Worm (Caenorhabditis elegans): ENCODE results near the gene C45G9.14.

DNA sequence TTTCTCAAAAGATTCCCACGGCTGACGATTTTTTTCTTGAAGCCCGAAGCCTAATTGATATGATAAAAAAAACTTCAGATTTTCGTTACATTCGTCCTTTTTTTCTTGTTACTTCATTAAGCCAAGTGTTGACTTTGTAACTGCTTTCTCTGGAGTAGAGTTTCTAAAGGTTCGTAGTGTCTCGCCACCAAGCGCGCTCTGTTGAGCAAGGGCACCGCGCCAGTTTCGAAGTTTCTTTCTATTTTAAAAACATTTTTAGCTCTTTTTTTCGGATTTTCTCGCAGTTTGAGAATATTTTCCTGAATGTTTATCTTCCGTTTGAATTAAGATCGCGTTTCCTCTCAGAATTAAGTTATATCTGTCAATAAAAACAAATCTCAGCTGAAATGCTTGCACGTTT lies 31.8 kb downstream of the C45G9.14 start:
- no peak for TF ChIP-seq aly-2 (tag; optimal IDR thresholded peaks at IDR 0.05)
- TF ChIP-seq egl-27 (tag; optimal IDR thresholded peaks at IDR 0.05), result no peak
- TF ChIP-seq nhr-12 (tag; optimal IDR thresholded peaks at IDR 0.05), result no peak
